Worm (Caenorhabditis elegans) whole organism, L4 larva: ENCODE results near the gene W02A2.9.

Experiments used
- D1046.2 ChIP-seq: fragments of 200-800 bp; sonication (Bioruptor generic); IDR thresholded peaks from 2 replicates; pipeline ENCODE4 v1.3.6; 2022; ENCODE audit warnings: missing genetic modification characterization, missing compliant biosample characterization
- F26F4.8 ChIP-seq: fragments of 200-800 bp; sonication (Bioruptor generic); conservative IDR thresholded peaks from 2 replicates; pipeline ENCODE4 v1.3.6; 2022; ENCODE audit warnings: missing genetic modification characterization, missing compliant biosample characterization
- F49E8.2 ChIP-seq: sonication (generic microtip); optimal IDR thresholded peaks from 2 replicates; lab custom pipeline; 2016; ENCODE audit warnings: missing compliant biosample characterization, mild to moderate bottlenecking, missing genetic modification characterization, borderline replicate concordance
- R02D3.7 ChIP-seq: fragments of 150-350 bp; sonication (generic microtip); optimal IDR thresholded peaks from 3 replicates; lab custom pipeline; 2014; ENCODE audit warnings: missing biosample characterization, missing genetic modification characterization
- T26A8.4 ChIP-seq: fragments of 200-800 bp; sonication (Bioruptor generic); IDR thresholded peaks from 2 replicates; pipeline ENCODE4 v1.3.6; 2022; ENCODE audit warnings: missing genetic modification characterization, missing compliant biosample characterization
- Y48G9A.11 ChIP-seq: fragments of 200-800 bp; sonication (Bioruptor generic); IDR thresholded peaks from 2 replicates; pipeline ENCODE4 v1.3.6; 2022; ENCODE audit warnings: missing genetic modification reagents, missing genetic modification characterization, missing compliant biosample characterization
- Y5F2A.4 ChIP-seq: fragments of 200-800 bp; sonication (Bioruptor generic); optimal IDR thresholded peaks from 2 replicates; lab custom pipeline; 2018; ENCODE audit warnings: mild to moderate bottlenecking, missing genetic modification characterization, missing compliant biosample characterization
- Y75B8A.6 ChIP-seq: fragments of 200-800 bp; sonication (Bioruptor generic); IDR thresholded peaks from 2 replicates; pipeline ENCODE4 v1.3.6; 2022; ENCODE audit warnings: missing genetic modification reagents, missing genetic modification characterization, missing compliant biosample characterization
- aha-1 ChIP-seq: fragments of 150-350 bp; peaks from one replicate; lab custom pipeline; 2014; ENCODE audit warnings: missing biosample characterization, missing genetic modification characterization
- arid-1 ChIP-seq: fragments of 200-800 bp; sonication (Bioruptor generic); conservative IDR thresholded peaks from 2 replicates; pipeline ENCODE4 v1.3.6; 2022; ENCODE audit warnings: missing genetic modification reagents, missing genetic modification characterization, missing compliant biosample characterization
- attf-4 ChIP-seq: sonication (generic microtip); optimal IDR thresholded peaks from 3 replicates; lab custom pipeline; 2017; ENCODE audit warnings: missing biosample characterization, missing genetic modification characterization
- ceh-20 ChIP-seq: fragments of 200-800 bp; sonication (Bioruptor generic); IDR thresholded peaks from 2 replicates; pipeline ENCODE4 v1.3.6; 2022; ENCODE audit warnings: missing genetic modification reagents, missing genetic modification characterization, missing compliant biosample characterization
- ceh-32 ChIP-seq: sonication (generic microtip); optimal IDR thresholded peaks from 2 replicates; lab custom pipeline; 2016; ENCODE audit warnings: mild to moderate bottlenecking, missing genetic modification characterization, missing compliant biosample characterization; ENCODE audit not compliant: poor library complexity
- ces-1 ChIP-seq: fragments of 150-350 bp; sonication (generic microtip); optimal IDR thresholded peaks from 4 replicates; lab custom pipeline; 2014; ENCODE audit warnings: missing biosample characterization, missing genetic modification reagents, missing genetic modification characterization
- cey-2 ChIP-seq: sonication (generic microtip); optimal IDR thresholded peaks from 3 replicates; lab custom pipeline; 2017; ENCODE audit warnings: missing genetic modification characterization, mild to moderate bottlenecking, missing compliant biosample characterization, antibody characterized with exemption, borderline replicate concordance; ENCODE audit not compliant: insufficient read depth
- ctbp-1 ChIP-seq: fragments of 200-800 bp; sonication (Bioruptor generic); IDR thresholded peaks from 2 replicates; pipeline ENCODE4 v1.3.6; 2022; ENCODE audit warnings: missing genetic modification reagents, missing genetic modification characterization, missing compliant biosample characterization
- daf-16 ChIP-seq, 3 experiments: sonication (generic microtip); optimal IDR thresholded peaks; 2 replicates each; lab custom pipeline; 2016 to 2017; ENCODE audit warnings: missing genetic modification characterization in 3 of 3, missing genetic modification reagents in 3 of 3, mild to moderate bottlenecking in 2 of 3, missing compliant biosample characterization in 2 of 3, missing biosample characterization in 1 of 3, moderate library complexity in 1 of 3
- dmd-8 ChIP-seq: fragments of 200-800 bp; sonication (Bioruptor generic); IDR thresholded peaks from 2 replicates; pipeline ENCODE4 v1.3.6; 2022; ENCODE audit warnings: missing genetic modification characterization, missing compliant biosample characterization
- egl-43 ChIP-seq: fragments of 200-800 bp; sonication (Bioruptor generic); IDR thresholded peaks from 2 replicates; pipeline ENCODE4 v1.3.6; 2022; ENCODE audit warnings: missing genetic modification reagents, missing genetic modification characterization, missing compliant biosample characterization
- fos-1 ChIP-seq: fragments of 150-350 bp; optimal IDR thresholded peaks from 2 replicates; lab custom pipeline; 2014; ENCODE audit warnings: missing biosample characterization, missing genetic modification characterization
- gei-8 ChIP-seq: fragments of 200-800 bp; sonication (Bioruptor generic); optimal IDR thresholded peaks from 2 replicates; lab custom pipeline; 2018; ENCODE audit warnings: mild to moderate bottlenecking, missing genetic modification characterization, missing compliant biosample characterization
- hif-1 ChIP-seq, 2 experiments: sonication (generic microtip); optimal IDR thresholded peaks; 2 replicates each; lab custom pipeline; 2016 to 2017; ENCODE audit warnings: missing compliant biosample characterization in 2 of 2, missing genetic modification characterization in 2 of 2, missing genetic modification reagents in 2 of 2, missing genotype in 2 of 2, mild to moderate bottlenecking in 1 of 2
- hlh-11 ChIP-seq: fragments of 200-800 bp; sonication (Bioruptor generic); optimal IDR thresholded peaks from 2 replicates; lab custom pipeline; 2018; ENCODE audit warnings: mild to moderate bottlenecking, missing genetic modification characterization, missing compliant biosample characterization
- hlh-30 ChIP-seq: sonication (generic microtip); optimal IDR thresholded peaks from 2 replicates; lab custom pipeline; 2017; ENCODE audit warnings: antibody characterized with exemption, mild to moderate bottlenecking, missing genetic modification characterization, missing compliant biosample characterization; ENCODE audit not compliant: insufficient read depth
- hmg-1.1 ChIP-seq: fragments of 200-800 bp; sonication (Bioruptor generic); IDR thresholded peaks from 2 replicates; pipeline ENCODE4 v1.3.6; 2022; ENCODE audit warnings: missing genetic modification reagents, missing genetic modification characterization, missing compliant biosample characterization
- lim-7 ChIP-seq: fragments of 200-800 bp; sonication (Bioruptor generic); IDR thresholded peaks from 2 replicates; pipeline ENCODE4 v1.3.6; 2022; ENCODE audit warnings: missing genetic modification characterization, missing compliant biosample characterization
- lin-15B ChIP-seq: fragments of 150-350 bp; sonication (generic microtip); optimal IDR thresholded peaks from 3 replicates; lab custom pipeline; 2014; ENCODE audit warnings: missing biosample characterization, missing genetic modification characterization
- madf-5 ChIP-seq, 2 experiments: fragments of 200-800 bp; sonication (Bioruptor generic); IDR thresholded peaks; 2 replicates each; pipeline ENCODE4 v1.3.6; 2022; ENCODE audit warnings: missing compliant biosample characterization in 2 of 2, missing genetic modification characterization in 2 of 2
- madf-9 ChIP-seq: fragments of 200-800 bp; sonication (Bioruptor generic); conservative IDR thresholded peaks from 2 replicates; pipeline ENCODE4 v1.3.6; 2022; ENCODE audit warnings: missing genetic modification reagents, missing genetic modification characterization, missing compliant biosample characterization
- mes-2 ChIP-seq: sonication (generic microtip); optimal IDR thresholded peaks from 2 replicates; lab custom pipeline; 2016; ENCODE audit warnings: missing genotype, mild to moderate bottlenecking, missing genetic modification characterization, missing compliant biosample characterization; ENCODE audit not compliant: poor library complexity, severe bottlenecking
- mxl-2 ChIP-seq: fragments of 200-800 bp; sonication (Bioruptor generic); conservative IDR thresholded peaks from 2 replicates; pipeline ENCODE4 v1.3.6; 2022; ENCODE audit warnings: missing genetic modification reagents, missing genetic modification characterization, missing compliant biosample characterization
- nhr-102 ChIP-seq: sonication (generic microtip); optimal IDR thresholded peaks from 2 replicates; lab custom pipeline; 2016; ENCODE audit warnings: mild to moderate bottlenecking, missing genetic modification characterization, moderate library complexity, missing compliant biosample characterization
- nhr-25 ChIP-seq: sonication (generic microtip); optimal IDR thresholded peaks from 2 replicates; lab custom pipeline; 2017; ENCODE audit warnings: missing genetic modification characterization, mild to moderate bottlenecking, missing compliant biosample characterization, antibody characterized with exemption, moderate library complexity, borderline replicate concordance; ENCODE audit not compliant: insufficient read depth
- nhr-42 ChIP-seq: fragments of 200-800 bp; sonication (Bioruptor generic); IDR thresholded peaks from 2 replicates; pipeline ENCODE4 v1.3.6; 2022; ENCODE audit warnings: missing genetic modification characterization, missing compliant biosample characterization
- nhr-6 ChIP-seq: fragments of 150-350 bp; optimal IDR thresholded peaks from 2 replicates; lab custom pipeline; 2014; ENCODE audit warnings: missing biosample characterization, missing genetic modification characterization
- nhr-76 ChIP-seq: fragments of 150-350 bp; optimal IDR thresholded peaks from 2 replicates; lab custom pipeline; 2014; ENCODE audit warnings: missing biosample characterization, missing genetic modification characterization
- rbr-2 ChIP-seq: sonication (generic microtip); optimal IDR thresholded peaks from 2 replicates; lab custom pipeline; 2016; ENCODE audit warnings: missing genotype, missing genetic modification characterization, missing compliant biosample characterization
- sdz-12 ChIP-seq: fragments of 200-800 bp; sonication (Bioruptor generic); optimal IDR thresholded peaks from 2 replicates; lab custom pipeline; 2018; ENCODE audit warnings: mild to moderate bottlenecking, missing genetic modification characterization, missing compliant biosample characterization
- set-16 ChIP-seq: fragments of 200-800 bp; sonication (Bioruptor generic); IDR thresholded peaks from 2 replicates; pipeline ENCODE4 v1.3.6; 2022; ENCODE audit warnings: missing genetic modification reagents, missing genetic modification characterization, missing compliant biosample characterization
- spr-1 ChIP-seq: sonication (generic microtip); optimal IDR thresholded peaks from 2 replicates; lab custom pipeline; 2016; ENCODE audit warnings: mild to moderate bottlenecking, missing genetic modification characterization, missing compliant biosample characterization
- tag-97 ChIP-seq: fragments of 200-800 bp; sonication (Bioruptor generic); IDR thresholded peaks from 2 replicates; pipeline ENCODE4 v1.3.6; 2022; ENCODE audit warnings: missing genetic modification characterization, missing compliant biosample characterization
- unc-130 ChIP-seq: sonication (generic microtip); optimal IDR thresholded peaks from 2 replicates; lab custom pipeline; 2016; ENCODE audit warnings: missing genetic modification reagents, missing genetic modification characterization, missing compliant biosample characterization
- vab-7 ChIP-seq: fragments of 200-800 bp; sonication (Bioruptor generic); IDR thresholded peaks from 2 replicates; pipeline ENCODE4 v1.3.6; 2022; ENCODE audit warnings: missing genetic modification reagents, missing genetic modification characterization, missing compliant biosample characterization
- zag-1 ChIP-seq: fragments of 150-350 bp; optimal IDR thresholded peaks from 2 replicates; lab custom pipeline; 2014; ENCODE audit warnings: missing biosample characterization, missing genetic modification characterization
- zip-2 ChIP-seq: fragments of 150-350 bp; optimal IDR thresholded peaks from 2 replicates; lab custom pipeline; 2014; ENCODE audit warnings: missing biosample characterization, missing genetic modification characterization
- ztf-11 ChIP-seq: fragments of 150-350 bp; optimal IDR thresholded peaks from 2 replicates; lab custom pipeline; 2014; ENCODE audit warnings: missing biosample characterization, missing genetic modification characterization

W02A2.9 gene

DNA sequence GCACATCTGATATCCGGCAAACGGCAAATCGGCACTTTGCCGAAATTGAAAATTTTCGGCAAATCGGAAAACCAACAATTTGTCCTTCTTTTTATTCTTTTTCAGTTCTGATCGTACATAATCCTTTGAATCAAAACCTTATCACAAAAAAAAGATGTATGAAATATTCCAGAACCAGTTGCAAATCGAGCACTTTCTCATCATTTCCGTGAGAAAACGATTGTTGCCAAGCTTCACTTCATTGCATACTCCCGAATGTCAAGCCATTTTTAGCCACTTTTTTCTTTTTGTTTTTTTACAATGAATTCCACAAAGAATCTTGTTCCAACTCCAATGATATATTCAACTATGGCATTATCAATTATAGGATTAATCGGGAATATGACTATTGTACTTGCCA, 17.4 kb downstream of the W02A2.9 start, which contains the start of gene srsx-25:
srsx-25 (plus strand) TSS at position 301 of the 400 bp plus-strand sequence.
- TF ChIP-seq mes-2 (tag; lab: Kevin White, UChicago) (no peak), aha-1 (tag; lab: Kevin White, UChicago) (peak; percentile 79)

DNA sequence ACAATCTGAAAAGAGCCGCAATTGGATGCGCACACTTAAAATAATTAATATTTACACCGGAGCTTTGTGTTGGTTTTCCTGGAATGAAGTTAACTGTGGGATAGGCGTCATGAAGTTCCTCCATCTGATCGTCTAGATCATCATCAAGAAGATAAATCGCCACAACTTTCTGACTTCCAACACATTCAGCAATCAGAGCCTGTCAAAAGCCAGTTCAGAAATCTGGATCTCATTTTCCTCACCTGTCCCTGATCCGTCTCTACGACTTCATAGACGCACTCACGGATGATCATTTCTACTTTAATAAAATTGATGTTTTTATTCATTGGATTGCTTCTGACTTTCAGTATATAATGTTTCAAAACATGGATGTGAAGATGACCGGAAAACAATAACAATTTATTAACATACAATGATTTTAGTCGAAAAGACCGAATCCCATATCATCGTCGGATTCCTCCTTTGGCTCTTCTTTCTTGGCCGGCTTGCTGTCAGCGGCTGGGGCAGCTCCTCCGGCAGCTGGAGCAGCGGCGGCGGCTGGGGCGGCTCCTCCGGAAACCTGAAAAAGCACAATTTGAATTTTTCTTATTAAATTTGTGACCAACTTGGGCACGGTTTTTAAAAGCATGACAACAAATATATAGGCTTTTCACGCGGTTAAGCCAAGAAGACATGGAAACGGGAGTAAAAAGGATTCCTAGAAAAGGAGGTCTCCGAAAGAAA, 21.8 kb downstream of the W02A2.9 start, which contains the start of gene agt-1:
agt-1 (minus strand) TSS at position 293 of the 723 bp plus-strand sequence.
- TF ChIP-seq hmg-1.1 (GFP tag; lab: Robert Waterston, UW) (no peak), set-16 (GFP tag; lab: Robert Waterston, UW) (peak; percentile 95), ceh-20 (GFP tag; lab: Robert Waterston, UW) (no peak), fos-1 (tag; lab: Kevin White, UChicago) (no peak), nhr-42 (GFP tag; lab: Robert Waterston, UW) (no peak), F49E8.2 (tag; lab: Kevin White, UChicago) (peak; percentile 38), lin-15B (tag; lab: Kevin White, UChicago) (no peak), ztf-11 (tag; lab: Kevin White, UChicago) (no peak), sdz-12 (no peak), Y75B8A.6 (GFP tag; lab: Robert Waterston, UW) (no peak), aha-1 (tag; lab: Kevin White, UChicago) (peak; percentile 28), spr-1 (tag; lab: Kevin White, UChicago) (no peak), dmd-8 (0 out of 2 replicates have a peak, but pooled peaks have one; percentile 19), nhr-6 (tag; lab: Kevin White, UChicago) (no peak), hlh-30 (tag; lab: Kevin White, UChicago) (no peak), F26F4.8 (GFP tag; lab: Robert Waterston, UW) (no peak), hlh-11 (tag; lab: Kevin White, UChicago) (no peak), vab-7 (GFP tag; lab: Robert Waterston, UW) (no peak), zag-1 (tag; lab: Kevin White, UChicago) (no peak), cey-2 (tag; lab: Kevin White, UChicago) (no peak), zip-2 (tag; lab: Kevin White, UChicago) (no peak), gei-8 (GFP tag; lab: Kevin White, UChicago) (no peak), madf-9 (no peak), rbr-2 (no peak), madf-5 (GFP tag; IDR thresholded peaks at IDR 0.05; lab: Robert Waterston, UW) (no peak), tag-97 (GFP tag; lab: Robert Waterston, UW) (no peak), ctbp-1 (0 out of 2 replicates have a peak, but pooled peaks have one; percentile 47), Y48G9A.11 (GFP tag; lab: Robert Waterston, UW) (0 out of 2 replicates have a peak, but pooled peaks have one; percentile 17), nhr-76 (no peak), D1046.2 (no peak), unc-130 (GFP tag; lab: Kevin White, UChicago) (no peak), mxl-2 (GFP tag; lab: Robert Waterston, UW) (no peak), T26A8.4 (no peak), mes-2 (tag; lab: Kevin White, UChicago) (no peak), nhr-25 (tag; lab: Kevin White, UChicago) (no peak), R02D3.7 (tag; lab: Kevin White, UChicago) (no peak), ces-1 (GFP tag; lab: Kevin White, UChicago) (no peak), arid-1 (peak; percentile 50; the same call in 1 of the 2 replicates), lim-7 (GFP tag; lab: Robert Waterston, UW) (no peak), hif-1 (tag; optimal IDR thresholded peaks at IDR 0.05; lab: Kevin White, UChicago) (no peak), egl-43 (GFP tag; lab: Robert Waterston, UW) (no peak), daf-16 (GFP tag; optimal IDR thresholded peaks at IDR 0.05; lab: Kevin White, UChicago) (no peak), daf-16 (tag; optimal IDR thresholded peaks at IDR 0.05; lab: Kevin White, UChicago) (no peak), ceh-32 (tag; lab: Kevin White, UChicago) (no peak), attf-4 (tag; lab: Kevin White, UChicago) (no peak), nhr-102 (tag; lab: Kevin White, UChicago) (peak; percentile 4), Y5F2A.4 (no peak)
